Fruit fly (Drosophila melanogaster): ENCODE results near the gene LManIV.

- TF ChIP-seq CG8478 (optimal IDR thresholded peaks at IDR 0.05) = no peak
- TF ChIP-seq CTCF (optimal IDR thresholded peaks at IDR 0.05) = no peak
Measured at dm6 chr2L:8734998-8735397, 37.1 kb downstream of the LManIV start.
